Worm (Caenorhabditis elegans) whole organism, midembryonic: ENCODE data around the gene F15G9.2.

Source experiments
- T22C8.4 ChIP-seq: fragments of 200-800 bp; sonication (Bioruptor generic); IDR thresholded peaks from 2 replicates; pipeline ENCODE4 v1.3.6; 2022; ENCODE audit warnings: missing genetic modification characterization, missing compliant biosample characterization
- cog-1 ChIP-seq: sonication (generic microtip); optimal IDR thresholded peaks from 2 replicates; lab custom pipeline; 2016; ENCODE audit warnings: missing genetic modification characterization, missing compliant biosample characterization
- flt-1 ChIP-seq: fragments of 200-800 bp; sonication (Bioruptor generic); IDR thresholded peaks from 2 replicates; pipeline ENCODE4 v1.3.6; 2022; ENCODE audit warnings: missing genetic modification characterization, missing compliant biosample characterization
- klf-2 ChIP-seq: fragments of 200-800 bp; sonication (Bioruptor generic); conservative IDR thresholded peaks from 2 replicates; pipeline ENCODE4 v1.3.6; 2022; ENCODE audit warnings: missing genetic modification reagents, missing genetic modification characterization, missing compliant biosample characterization
- med-1 ChIP-seq: sonication (generic microtip); optimal IDR thresholded peaks from 2 replicates; lab custom pipeline; 2017; ENCODE audit warnings: missing genetic modification characterization, mild to moderate bottlenecking, missing compliant biosample characterization, antibody characterized with exemption, missing genetic modification reagents; ENCODE audit not compliant: insufficient read depth
- ref-1 ChIP-seq: fragments of 200-800 bp; sonication (Bioruptor generic); conservative IDR thresholded peaks from 2 replicates; pipeline ENCODE4 v1.3.6; 2022; ENCODE audit warnings: missing genetic modification reagents, missing genetic modification characterization, missing compliant biosample characterization
- tab-1 ChIP-seq: fragments of 200-800 bp; sonication (Bioruptor generic); IDR thresholded peaks from 2 replicates; pipeline ENCODE4 v1.3.6; 2022; ENCODE audit warnings: missing genetic modification characterization, missing compliant biosample characterization
- ztf-23 ChIP-seq: fragments of 200-800 bp; sonication (Bioruptor generic); IDR thresholded peaks from 2 replicates; pipeline ENCODE4 v1.3.6; 2022; ENCODE audit warnings: missing genetic modification reagents, missing genetic modification characterization, missing compliant biosample characterization
- ztf-29 ChIP-seq: fragments of 200-800 bp; sonication (Bioruptor generic); IDR thresholded peaks from 2 replicates; pipeline ENCODE4 v1.3.6; 2022; ENCODE audit warnings: missing genetic modification reagents, missing genetic modification characterization, missing compliant biosample characterization

Gene F15G9.2

DNA sequence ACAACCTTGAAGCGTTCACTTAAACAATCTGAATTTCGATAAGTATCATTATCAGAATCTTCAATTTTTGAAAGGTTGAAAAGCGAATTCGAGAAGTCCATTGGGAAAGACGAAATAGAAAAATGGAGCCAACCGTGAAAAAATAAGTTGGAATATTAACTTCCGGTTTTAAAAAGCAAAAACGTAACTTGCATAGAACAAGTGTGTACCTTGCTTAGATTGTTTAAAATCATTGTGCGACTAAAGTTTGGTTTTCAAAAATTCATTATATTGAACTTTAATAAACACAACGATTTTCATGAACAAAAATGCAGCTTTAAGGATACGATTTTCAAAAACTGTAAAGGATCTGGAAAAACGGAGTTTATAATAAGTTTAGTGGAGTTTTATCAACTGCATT is at the start of gene F15G9.2:
TSS of gene F15G9.2 (minus strand) at position 101 of the 400 bp plus-strand sequence.
- TF ChIP-seq ztf-23 (no peak), T22C8.4 (GFP tag; lab: Robert Waterston, UW) (no peak), cog-1 (tag; lab: Kevin White, UChicago) (no peak), tab-1 (GFP tag; lab: Robert Waterston, UW) (no peak), ref-1 (GFP tag; lab: Robert Waterston, UW) (no peak), klf-2 (GFP tag; lab: Robert Waterston, UW) (no peak), ztf-29 (GFP tag; lab: Robert Waterston, UW) (no peak), flt-1 (GFP tag; lab: Robert Waterston, UW) (no peak)

DNA sequence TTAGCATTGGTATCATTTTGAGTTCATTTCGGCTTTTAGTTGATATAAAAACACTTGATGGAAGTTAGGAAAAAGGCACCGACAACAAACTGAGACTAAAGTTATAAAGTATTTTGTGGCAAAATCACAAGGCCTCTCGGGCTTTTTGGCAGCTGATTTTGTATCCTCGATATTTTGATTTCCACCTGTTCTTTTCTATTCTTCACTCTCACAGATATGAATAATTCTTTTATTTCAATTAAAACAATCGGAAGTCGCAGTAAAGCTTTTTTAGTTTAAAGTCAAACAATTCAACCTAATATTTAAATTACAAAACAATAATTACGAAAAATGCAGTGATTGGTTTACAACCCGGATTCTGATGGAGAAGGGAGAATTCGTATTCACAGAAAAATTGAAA is 47.8 kb upstream of the F15G9.2 start, which contains the start of gene T09B9.3:
TSS of gene T09B9.3 (minus strand) at position 101 of the 400 bp plus-strand sequence.
- TF ChIP-seq cog-1 (tag; lab: Kevin White, UChicago), result no peak
- no peak for TF ChIP-seq ref-1 (GFP tag; lab: Robert Waterston, UW)
- TF ChIP-seq klf-2 (GFP tag; lab: Robert Waterston, UW), result no peak
- no peak for TF ChIP-seq med-1 (GFP tag; lab: Kevin White, UChicago)
- no peak for TF ChIP-seq ztf-29 (GFP tag; lab: Robert Waterston, UW)
- TF ChIP-seq T22C8.4 (GFP tag; lab: Robert Waterston, UW), result no peak
- TF ChIP-seq ztf-23, result no peak
- no peak for TF ChIP-seq tab-1 (GFP tag; lab: Robert Waterston, UW)
- no peak for TF ChIP-seq flt-1 (GFP tag; lab: Robert Waterston, UW)

DNA sequence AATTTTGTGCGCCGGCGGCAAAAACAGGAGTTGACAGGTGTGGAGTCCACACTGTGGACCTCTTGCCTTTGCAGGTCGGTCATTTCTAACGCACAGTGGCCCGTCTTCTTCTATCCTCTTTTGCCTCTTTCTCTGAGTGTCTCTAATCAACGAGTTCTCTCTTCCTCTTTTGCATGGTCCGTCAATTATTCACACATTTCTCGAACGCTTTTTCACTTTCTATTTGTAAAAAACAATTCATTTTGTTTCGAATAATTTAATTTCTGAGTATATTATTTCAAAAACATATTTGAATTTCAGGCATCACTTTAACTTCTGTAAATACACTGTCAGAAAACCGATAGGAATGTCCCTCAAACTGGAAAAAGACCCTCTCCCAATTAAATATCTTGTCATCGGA is 43.5 kb upstream of the F15G9.2 start, which contains the start of gene T09B9.1:
TSS of gene T09B9.1 (plus strand) at position 301 of the 400 bp plus-strand sequence.
- no peak for TF ChIP-seq cog-1 (tag; lab: Kevin White, UChicago)

DNA sequence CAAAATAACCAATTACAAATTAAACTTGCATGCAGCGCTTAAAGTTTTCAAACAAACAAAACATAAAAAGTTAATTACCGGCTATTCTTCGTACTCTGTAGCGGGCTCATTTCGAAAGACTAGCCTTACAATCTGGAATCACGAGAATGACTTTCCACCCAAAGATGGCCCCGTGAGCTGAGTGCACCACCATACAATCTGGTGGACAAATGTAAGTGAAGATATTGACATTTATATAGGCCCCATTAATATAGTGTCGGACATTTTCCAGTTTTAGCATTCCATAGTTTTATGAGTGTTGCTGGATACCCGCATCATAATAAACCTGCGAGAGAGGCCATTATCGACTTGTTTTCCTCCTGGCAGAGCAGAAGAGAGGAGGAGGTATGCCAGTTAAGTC is 41.0 kb upstream of the F15G9.2 start:
- TF ChIP-seq T22C8.4 (GFP tag; lab: Robert Waterston, UW), result no peak
- TF ChIP-seq klf-2 (GFP tag; lab: Robert Waterston, UW), result no peak
- no peak for TF ChIP-seq flt-1 (GFP tag; lab: Robert Waterston, UW)

DNA sequence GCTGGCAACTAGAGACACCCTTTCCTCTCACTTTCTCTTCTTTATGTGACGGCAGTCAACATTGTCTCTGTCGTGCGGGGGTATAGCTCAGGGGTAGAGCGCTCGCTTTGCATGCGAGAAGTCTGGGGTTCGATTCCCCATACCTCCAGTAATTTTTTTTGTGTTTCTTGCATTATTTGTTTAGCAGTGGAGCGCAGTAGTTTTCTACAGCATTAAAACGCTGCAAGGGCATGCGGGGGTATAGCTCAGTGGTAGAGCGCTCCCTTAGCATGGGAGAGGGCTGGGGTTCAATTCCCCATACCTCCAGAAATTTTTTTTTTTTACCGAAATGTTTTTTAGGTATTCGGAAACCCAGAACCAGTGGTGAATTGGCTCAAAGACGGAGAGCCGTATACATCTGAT is 30.0 kb upstream of the F15G9.2 start:
- TF ChIP-seq ref-1 (GFP tag; lab: Robert Waterston, UW) (peak; percentile 97), tab-1 (GFP tag; lab: Robert Waterston, UW) (peak; percentile 99), flt-1 (GFP tag; lab: Robert Waterston, UW) (peak; percentile 99), klf-2 (GFP tag; lab: Robert Waterston, UW) (peak; percentile 99), cog-1 (tag; lab: Kevin White, UChicago) (peak; percentile 98), med-1 (GFP tag; lab: Kevin White, UChicago) (peak; percentile 78), T22C8.4 (GFP tag; lab: Robert Waterston, UW) (peak; percentile 98), ztf-29 (GFP tag; lab: Robert Waterston, UW) (peak; percentile 98), ztf-23 (peak; percentile 98)

DNA sequence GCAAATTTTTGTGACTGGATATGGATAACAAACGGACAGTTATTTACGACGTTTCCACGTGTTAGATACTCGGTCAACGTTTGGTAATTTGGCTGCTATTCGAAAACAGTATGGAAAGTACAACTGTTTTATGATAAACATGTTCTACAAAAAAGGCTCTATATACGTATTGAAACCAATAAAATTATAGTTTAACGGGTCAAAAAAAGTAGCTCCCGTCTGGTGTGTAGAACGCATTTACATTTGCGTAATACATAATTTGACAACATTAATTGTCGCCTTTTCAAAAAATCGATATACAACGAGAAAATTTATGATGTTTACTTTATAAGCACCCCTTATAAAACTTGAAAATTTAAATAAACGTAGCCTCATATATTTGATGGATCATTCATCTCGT is 28.5 kb upstream of the F15G9.2 start:
- TF ChIP-seq flt-1 (GFP tag; lab: Robert Waterston, UW), result no peak
- no peak for TF ChIP-seq tab-1 (GFP tag; lab: Robert Waterston, UW)
- TF ChIP-seq ref-1 (GFP tag; lab: Robert Waterston, UW), result no peak
- TF ChIP-seq klf-2 (GFP tag; lab: Robert Waterston, UW), result no peak
- no peak for TF ChIP-seq med-1 (GFP tag; lab: Kevin White, UChicago)

DNA sequence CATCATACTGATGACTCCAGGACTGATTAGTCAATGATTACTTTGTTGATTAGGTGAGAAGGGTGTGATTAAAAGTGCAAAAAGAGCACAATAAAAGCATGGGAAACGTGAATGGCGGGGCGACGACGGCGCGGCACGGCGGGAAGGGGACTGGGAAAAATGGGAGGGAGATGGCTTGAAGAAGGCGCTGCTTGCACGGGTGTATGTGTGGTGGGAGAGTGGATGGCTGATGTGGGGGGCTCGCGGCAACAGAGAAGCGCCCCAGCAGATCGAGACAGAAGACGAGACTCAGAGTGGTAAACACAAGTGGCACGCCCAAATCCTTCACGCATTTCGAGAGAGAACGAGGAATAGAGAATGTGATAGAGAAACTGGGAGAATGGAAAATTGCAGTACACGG is 24.2 kb upstream of the F15G9.2 start, which contains the start of gene F15G9.5:
TSS of gene F15G9.5 (minus strand) at position 159 of the 400 bp plus-strand sequence.
- TF ChIP-seq flt-1 (GFP tag; lab: Robert Waterston, UW), result 0 out of 2 replicates have a peak, but pooled peaks have one; percentile 35
- TF ChIP-seq ztf-23, result 0 out of 2 replicates have a peak, but pooled peaks have one; percentile 48
- no peak for TF ChIP-seq T22C8.4 (GFP tag; lab: Robert Waterston, UW)

DNA sequence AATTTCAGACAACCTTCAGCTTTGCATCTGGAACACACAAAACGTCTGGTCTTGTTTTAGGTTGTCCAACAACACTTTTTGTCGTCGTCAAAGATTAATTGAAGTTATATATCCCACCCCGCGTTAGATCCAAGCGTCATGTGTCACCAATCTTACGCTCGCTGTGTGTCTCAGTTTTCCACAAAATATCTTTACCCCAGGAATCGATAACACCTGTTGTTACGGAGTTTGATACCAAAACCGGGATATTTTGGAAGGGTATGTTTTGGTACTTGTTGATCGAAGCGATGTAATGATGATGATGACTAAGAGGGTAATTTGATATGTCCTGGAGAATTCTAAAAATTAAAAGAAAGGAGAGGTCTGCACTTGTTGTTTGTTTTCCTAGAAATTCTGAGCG is 22.0 kb upstream of the F15G9.2 start:
- no peak for TF ChIP-seq cog-1 (tag; lab: Kevin White, UChicago)
- no peak for TF ChIP-seq tab-1 (GFP tag; lab: Robert Waterston, UW)
- TF ChIP-seq ztf-29 (GFP tag; lab: Robert Waterston, UW), result no peak
- no peak for TF ChIP-seq ref-1 (GFP tag; lab: Robert Waterston, UW)
- TF ChIP-seq flt-1 (GFP tag; lab: Robert Waterston, UW), result no peak
- no peak for TF ChIP-seq ztf-23
- no peak for TF ChIP-seq med-1 (GFP tag; lab: Kevin White, UChicago)
- TF ChIP-seq T22C8.4 (GFP tag; lab: Robert Waterston, UW), result no peak
- no peak for TF ChIP-seq klf-2 (GFP tag; lab: Robert Waterston, UW)

DNA sequence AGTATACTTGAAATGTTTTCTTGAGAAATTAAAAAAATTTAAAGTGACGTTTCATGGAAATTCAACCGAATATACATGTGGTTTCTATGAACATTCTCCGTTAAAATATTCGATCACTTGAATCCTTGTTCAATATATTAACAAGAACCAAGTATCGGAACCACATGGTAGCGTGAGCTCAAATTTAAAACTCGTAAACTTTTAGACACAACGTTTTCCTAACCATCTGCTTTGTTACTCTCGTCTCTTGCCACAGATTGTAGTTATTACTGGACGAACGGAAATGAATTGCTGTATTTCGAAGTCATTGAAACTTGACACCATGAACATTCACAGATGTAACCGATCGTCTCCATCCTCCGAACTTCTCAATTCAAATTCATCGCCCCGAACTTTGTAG is 5.6 kb upstream of the F15G9.2 start:
- TF ChIP-seq flt-1 (GFP tag; lab: Robert Waterston, UW) (no peak), T22C8.4 (GFP tag; lab: Robert Waterston, UW) (no peak), ztf-23 (no peak)

DNA sequence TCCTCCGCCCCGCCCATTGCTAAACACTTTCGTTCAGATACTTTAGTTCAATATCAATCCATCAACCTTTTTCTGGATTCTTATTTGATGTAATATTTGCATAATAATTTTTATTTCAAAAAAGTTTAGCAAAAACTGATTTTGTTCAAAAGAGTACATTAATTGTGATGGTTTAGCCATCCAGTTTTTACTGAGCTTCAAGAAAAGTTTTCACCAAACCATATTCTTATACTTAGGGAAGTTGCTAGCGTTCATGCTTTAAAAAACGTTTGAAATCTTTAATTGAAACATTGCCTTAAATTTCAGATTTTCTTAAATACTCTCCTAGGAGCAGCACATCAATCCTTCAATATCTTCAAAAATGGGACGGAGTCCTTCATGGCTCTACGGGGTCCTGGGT is 3.8 kb upstream of the F15G9.2 start, which contains the start of gene him-4:
TSS of gene him-4 (plus strand) at position 301 of the 400 bp plus-strand sequence.
- TF ChIP-seq tab-1 (GFP tag; lab: Robert Waterston, UW) (no peak), T22C8.4 (GFP tag; lab: Robert Waterston, UW) (no peak), ztf-29 (GFP tag; lab: Robert Waterston, UW) (no peak), ref-1 (GFP tag; lab: Robert Waterston, UW) (no peak), klf-2 (GFP tag; lab: Robert Waterston, UW) (no peak), med-1 (GFP tag; lab: Kevin White, UChicago) (no peak), ztf-23 (no peak), cog-1 (tag; lab: Kevin White, UChicago) (no peak)
